Fruit fly (Drosophila melanogaster) whole organism, embryonic: ENCODE measurements around the gene sesB.

Experiments used
- Antp ChIP-seq: fragments of 200-800 bp; sonication (Bioruptor generic); optimal IDR thresholded peaks from 3 replicates; lab custom pipeline; 2016; ENCODE audit warnings: missing biosample characterization, missing genetic modification characterization
- B-H2 ChIP-seq: fragments of 200-800 bp; sonication (Bioruptor generic); optimal IDR thresholded peaks from 2 replicates; lab custom pipeline; 2018; ENCODE audit warnings: missing biosample characterization, mild to moderate bottlenecking, missing genetic modification characterization
- BtbVII ChIP-seq: fragments of 200-800 bp; sonication (Bioruptor generic); optimal IDR thresholded peaks from 3 replicates; lab custom pipeline; 2017; ENCODE audit warnings: missing biosample characterization, mild to moderate bottlenecking, missing genetic modification characterization
- C15 ChIP-seq: fragments of 200-800 bp; sonication (Bioruptor generic); IDR thresholded peaks from 3 replicates; pipeline ENCODE4 v1.3.6; 2022; ENCODE audit warnings: missing biosample characterization, missing genetic modification characterization
- CG11093 ChIP-seq: fragments of 200-800 bp; sonication (Bioruptor generic); IDR thresholded peaks from 3 replicates; pipeline ENCODE4 v1.3.6; 2022; ENCODE audit warnings: missing biosample characterization, missing genetic modification characterization
- CG11247 ChIP-seq: fragments of 200-800 bp; sonication (Bioruptor generic); IDR thresholded peaks from 2 replicates; pipeline ENCODE4 v1.3.6; 2022; ENCODE audit warnings: missing biosample characterization, missing genetic modification characterization
- CG11560 ChIP-seq: fragments of 200-800 bp; sonication (Bioruptor generic); IDR thresholded peaks from 3 replicates; pipeline ENCODE4 v1.3.6; 2022; ENCODE audit warnings: missing biosample characterization, missing genetic modification characterization
- CG12219 ChIP-seq: fragments of 200-800 bp; sonication (Bioruptor generic); optimal IDR thresholded peaks from 3 replicates; lab custom pipeline; 2018; ENCODE audit warnings: missing biosample characterization, mild to moderate bottlenecking, missing genetic modification characterization
- CG13624 ChIP-seq: fragments of 200-800 bp; sonication (Bioruptor generic); optimal IDR thresholded peaks from 2 replicates; lab custom pipeline; 2016; ENCODE audit warnings: missing biosample characterization, missing genetic modification characterization
- CG1647 ChIP-seq: fragments of 200-800 bp; sonication (Bioruptor generic); optimal IDR thresholded peaks from 3 replicates; lab custom pipeline; 2016; ENCODE audit warnings: missing biosample characterization, missing genetic modification characterization
- CG16779 ChIP-seq: fragments of 200-800 bp; sonication (Bioruptor generic); IDR thresholded peaks from 2 replicates; pipeline ENCODE4 v1.3.6; 2022; ENCODE audit warnings: missing biosample characterization, missing genetic modification characterization
- CG16813 ChIP-seq: fragments of 200-800 bp; sonication (Bioruptor generic); IDR thresholded peaks from 3 replicates; pipeline ENCODE4 v1.3.6; 2022; ENCODE audit warnings: missing biosample characterization, missing genetic modification characterization; ENCODE audit not compliant: partially characterized antibody
- CG17186 ChIP-seq: fragments of 200-800 bp; sonication (Bioruptor generic); optimal IDR thresholded peaks from 3 replicates; lab custom pipeline; 2017; ENCODE audit warnings: missing biosample characterization, missing genetic modification reagents, missing genetic modification characterization
- CG1832 ChIP-seq: fragments of 200-800 bp; sonication (Bioruptor generic); optimal IDR thresholded peaks from 2 replicates; lab custom pipeline; 2017; ENCODE audit warnings: missing biosample characterization, mild to moderate bottlenecking, missing genetic modification characterization, inconsistent platforms
- CG32767 ChIP-seq: fragments of 200-800 bp; sonication (Bioruptor generic); IDR thresholded peaks from 2 replicates; pipeline ENCODE4 v1.3.6; 2022; ENCODE audit warnings: missing biosample characterization, missing genetic modification characterization
- CG7556 ChIP-seq: fragments of 200-800 bp; sonication (Bioruptor generic); optimal IDR thresholded peaks from 2 replicates; lab custom pipeline; 2017; ENCODE audit warnings: missing biosample characterization, mild to moderate bottlenecking, missing genetic modification characterization
- CG7987 ChIP-seq: fragments of 200-800 bp; sonication (Bioruptor generic); optimal IDR thresholded peaks from 2 replicates; lab custom pipeline; 2018; ENCODE audit warnings: missing biosample characterization, mild to moderate bottlenecking, missing genetic modification characterization, moderate library complexity
- CG8944 ChIP-seq: fragments of 200-800 bp; sonication (Bioruptor generic); optimal IDR thresholded peaks from 3 replicates; lab custom pipeline; 2016; ENCODE audit warnings: missing biosample characterization, missing genetic modification characterization
- CkIIα-i1 ChIP-seq: fragments of 200-800 bp; sonication (Bioruptor generic); IDR thresholded peaks from 2 replicates; pipeline ENCODE4 v1.3.6; 2022; ENCODE audit warnings: missing biosample characterization, missing genetic modification characterization
- E2f2 ChIP-seq: fragments of 200-800 bp; sonication (Bioruptor generic); IDR thresholded peaks from 2 replicates; pipeline ENCODE4 v1.3.6; 2022; ENCODE audit warnings: missing biosample characterization, missing genetic modification characterization
- Fer2 ChIP-seq: fragments of 200-800 bp; sonication (Bioruptor generic); optimal IDR thresholded peaks from 2 replicates; lab custom pipeline; 2018; ENCODE audit warnings: missing biosample characterization, mild to moderate bottlenecking, missing genetic modification characterization, moderate library complexity
- Gsc ChIP-seq: fragments of 200-800 bp; sonication (Bioruptor generic); IDR thresholded peaks from 2 replicates; pipeline ENCODE4 v1.3.6; 2022; ENCODE audit warnings: missing biosample characterization, missing genetic modification characterization
- HHEX ChIP-seq: fragments of 200-800 bp; sonication (Bioruptor generic); optimal IDR thresholded peaks from 3 replicates; lab custom pipeline; 2017; ENCODE audit warnings: missing biosample characterization, mild to moderate bottlenecking, missing genetic modification characterization, missing genetic modification reagents
- HLHmδ ChIP-seq: fragments of 200-800 bp; sonication (Bioruptor generic); optimal IDR thresholded peaks from 2 replicates; lab custom pipeline; 2018; ENCODE audit warnings: missing biosample characterization, mild to moderate bottlenecking, missing genetic modification characterization, moderate library complexity
- Hey ChIP-seq: fragments of 200-800 bp; sonication (Bioruptor generic); optimal IDR thresholded peaks from 3 replicates; lab custom pipeline; 2018; ENCODE audit warnings: missing biosample characterization, mild to moderate bottlenecking, missing genetic modification characterization
- MBD-R2 ChIP-seq: fragments of 200-800 bp; sonication (Bioruptor generic); IDR thresholded peaks from 2 replicates; pipeline ENCODE4 v1.3.6; 2022; ENCODE audit warnings: missing biosample characterization, missing genetic modification characterization
- Myb ChIP-seq: fragments of 200-800 bp; sonication (Bioruptor generic); optimal IDR thresholded peaks from 2 replicates; lab custom pipeline; 2016; ENCODE audit warnings: missing biosample characterization, missing genetic modification characterization
- NC2α ChIP-seq: fragments of 200-800 bp; sonication (Bioruptor generic); optimal IDR thresholded peaks from 2 replicates; lab custom pipeline; 2016; ENCODE audit warnings: missing biosample characterization, missing genetic modification characterization
- NK7.1 ChIP-seq: fragments of 200-800 bp; sonication (Bioruptor generic); optimal IDR thresholded peaks from 3 replicates; lab custom pipeline; 2016; ENCODE audit warnings: missing biosample characterization, missing genetic modification characterization
- Nf-YB ChIP-seq: fragments of 200-800 bp; sonication (Bioruptor generic); optimal IDR thresholded peaks from 3 replicates; lab custom pipeline; 2019; ENCODE audit warnings: missing biosample characterization, mild to moderate bottlenecking, missing genetic modification characterization, moderate library complexity
- Rfx ChIP-seq: fragments of 200-800 bp; sonication (Bioruptor generic); IDR thresholded peaks from 2 replicates; pipeline ENCODE4 v1.3.6; 2022; ENCODE audit warnings: missing biosample characterization, missing genetic modification characterization
- ara ChIP-seq: fragments of 200-800 bp; sonication (Bioruptor generic); IDR thresholded peaks from 2 replicates; pipeline ENCODE4 v1.3.6; 2022; ENCODE audit warnings: missing biosample characterization, missing genetic modification characterization
- cas ChIP-seq: fragments of 200-800 bp; sonication (Bioruptor generic); IDR thresholded peaks from 2 replicates; pipeline ENCODE4 v1.3.6; 2022; ENCODE audit warnings: missing biosample characterization, missing genetic modification characterization
- danr ChIP-seq: fragments of 200-800 bp; sonication (Bioruptor generic); IDR thresholded peaks from 2 replicates; pipeline ENCODE4 v1.3.6; 2022; ENCODE audit warnings: missing biosample characterization, missing genetic modification characterization
- esg ChIP-seq: fragments of 200-800 bp; sonication (Bioruptor generic); conservative IDR thresholded peaks from 2 replicates; pipeline ENCODE4 v1.3.6; 2022; ENCODE audit warnings: missing biosample characterization, missing genetic modification characterization
- fd102C ChIP-seq: fragments of 200-800 bp; sonication (Bioruptor generic); optimal IDR thresholded peaks from 2 replicates; lab custom pipeline; 2018; ENCODE audit warnings: missing biosample characterization, mild to moderate bottlenecking, missing genetic modification characterization, moderate library complexity
- fd3F ChIP-seq: fragments of 200-800 bp; sonication (Bioruptor generic); optimal IDR thresholded peaks from 2 replicates; lab custom pipeline; 2018; ENCODE audit warnings: missing biosample characterization, mild to moderate bottlenecking, missing genetic modification characterization, moderate library complexity
- gcm2 ChIP-seq: fragments of 200-800 bp; sonication (Bioruptor generic); optimal IDR thresholded peaks from 2 replicates; lab custom pipeline; 2016; ENCODE audit warnings: missing biosample characterization, missing genetic modification characterization
- h ChIP-seq: fragments of >200 bp; optimal IDR thresholded peaks from 2 replicates; lab custom pipeline; 2017
- hth ChIP-seq: fragments of >200 bp; optimal IDR thresholded peaks from 2 replicates; lab custom pipeline; 2017; ENCODE audit warnings: inconsistent platforms
- luna ChIP-seq: fragments of 200-800 bp; sonication (Bioruptor generic); optimal IDR thresholded peaks from 2 replicates; lab custom pipeline; 2016; ENCODE audit warnings: missing biosample characterization, missing genetic modification characterization
- odd ChIP-seq: fragments of 200-800 bp; sonication (Bioruptor generic); optimal IDR thresholded peaks from 2 replicates; lab custom pipeline; 2017; ENCODE audit warnings: missing biosample characterization, mild to moderate bottlenecking, missing genetic modification characterization
- sens ChIP-seq: fragments of 200-800 bp; sonication (Bioruptor generic); peaks from one replicate; lab custom pipeline; 2016; ENCODE audit warnings: missing biosample characterization, missing genetic modification characterization
- seq ChIP-seq: fragments of 200-800 bp; sonication (Bioruptor generic); IDR thresholded peaks from 2 replicates; pipeline ENCODE4 v1.3.6; 2022; ENCODE audit warnings: missing biosample characterization, missing genetic modification characterization
- sima ChIP-seq: fragments of 200-800 bp; sonication (Bioruptor generic); optimal IDR thresholded peaks from 2 replicates; lab custom pipeline; 2016; ENCODE audit warnings: missing biosample characterization, missing genetic modification characterization
- slbo ChIP-seq: fragments of 200-800 bp; sonication (Bioruptor generic); IDR thresholded peaks from 2 replicates; pipeline ENCODE4 v1.3.6; 2022; ENCODE audit warnings: missing biosample characterization, missing genetic modification characterization
- sr ChIP-seq: fragments of 200-800 bp; sonication (Bioruptor generic); IDR thresholded peaks from 3 replicates; pipeline ENCODE4 v1.3.6; 2022; ENCODE audit warnings: missing biosample characterization, missing genetic modification characterization
- tgo ChIP-seq: fragments of 200-800 bp; sonication (Bioruptor generic); IDR thresholded peaks from 3 replicates; pipeline ENCODE4 v1.3.6; 2022; ENCODE audit warnings: missing biosample characterization, missing genetic modification characterization
- trem ChIP-seq: fragments of 200-800 bp; optimal IDR thresholded peaks from 3 replicates; lab custom pipeline; 2019; ENCODE audit warnings: missing biosample characterization, mild to moderate bottlenecking, missing genetic modification characterization, moderate library complexity
- tup ChIP-seq: fragments of 200-800 bp; sonication (Bioruptor generic); optimal IDR thresholded peaks from 2 replicates; lab custom pipeline; 2016; ENCODE audit warnings: missing biosample characterization, mild to moderate bottlenecking, missing genetic modification characterization, moderate library complexity
- wek ChIP-seq: fragments of 200-800 bp; sonication (Bioruptor generic); optimal IDR thresholded peaks from 3 replicates; lab custom pipeline; 2018; ENCODE audit warnings: missing biosample characterization, mild to moderate bottlenecking, missing genetic modification characterization, moderate library complexity
- zen2 ChIP-seq: fragments of 200-800 bp; sonication (Bioruptor generic); IDR thresholded peaks from 3 replicates; pipeline ENCODE4 v1.3.6; 2022; ENCODE audit warnings: missing biosample characterization, missing genetic modification characterization; ENCODE audit not compliant: partially characterized antibody

Gene sesB

dm6 chrX:10768043-10768674, 18.6 kb downstream of the sesB start, which contains the start of the genes Atg8a and BTBD9 (continued):
- TF ChIP-seq CkIIα-i1 (GFP tag; lab: Robert Waterston, UW) (peak; percentile 34; the same call in 1 of the 2 replicates), wek (GFP tag; lab: Kevin White, UChicago) (no peak), HLHmδ (GFP tag; lab: Kevin White, UChicago) (no peak), CG8944 (GFP tag; lab: Kevin White, UChicago) (peak; percentile 27), CG7987 (GFP tag; lab: Kevin White, UChicago) (peak; percentile 26), CG1647 (GFP tag; lab: Kevin White, UChicago) (peak; percentile 61), Myb (GFP tag; lab: Kevin White, UChicago) (peak; percentile 77), tgo (GFP tag; lab: Robert Waterston, UW) (peak; percentile 38; the same call in 2 of the 3 replicates), HHEX (GFP tag; lab: Kevin White, UChicago) (no peak), tup (no peak), h (lab: Kevin White, UChicago) (no peak), slbo (GFP tag; lab: Robert Waterston, UW) (0 out of 2 replicates have a peak, but pooled peaks have one; percentile 32), CG1832 (GFP tag; lab: Kevin White, UChicago) (no peak), MBD-R2 (GFP tag; lab: Robert Waterston, UW) (peak; percentile 56), sr (GFP tag; lab: Robert Waterston, UW) (no peak), gcm2 (GFP tag; lab: Kevin White, UChicago) (no peak), sens (GFP tag; lab: Kevin White, UChicago) (peak; percentile 70), CG11093 (GFP tag; lab: Robert Waterston, UW) (no peak), B-H2 (GFP tag; lab: Kevin White, UChicago) (peak; percentile 51), zen2 (GFP tag; lab: Robert Waterston, UW) (peak; percentile 75; the same call in 1 of the 3 replicates), Fer2 (tag; lab: Kevin White, UChicago) (no peak), CG17186 (GFP tag; lab: Kevin White, UChicago) (peak; percentile 78), Gsc (GFP tag; lab: Robert Waterston, UW) (no peak), CG16779 (no peak), CG13624 (peak; percentile 80), trem (tag; lab: Kevin White, UChicago) (peak; percentile 77), C15 (GFP tag; lab: Robert Waterston, UW) (no peak), Nf-YB (peak; percentile 28), CG32767 (GFP tag; lab: Robert Waterston, UW) (no peak), NK7.1 (GFP tag; lab: Kevin White, UChicago) (no peak), CG11560 (peak; percentile 84; the same call in 2 of the 3 replicates), CG7556 (GFP tag; lab: Kevin White, UChicago) (no peak), Hey (tag; lab: Kevin White, UChicago) (no peak), CG12219 (no peak), BtbVII (GFP tag; lab: Kevin White, UChicago) (peak; percentile 53), CG16813 (GFP tag; lab: Robert Waterston, UW) (peak; percentile 77), cas (GFP tag; lab: Robert Waterston, UW) (no peak), hth (lab: Kevin White, UChicago) (no peak), Antp (GFP tag; lab: Kevin White, UChicago) (peak; percentile 44), esg (GFP tag; lab: Robert Waterston, UW) (no peak), Rfx (GFP tag; lab: Robert Waterston, UW) (peak; percentile 64), E2f2 (GFP tag; lab: Robert Waterston, UW) (peak; percentile 64), CG11247 (GFP tag; lab: Robert Waterston, UW) (no peak), ara (no peak), odd (GFP tag; lab: Kevin White, UChicago) (no peak), fd3F (no peak), seq (GFP tag; lab: Robert Waterston, UW) (no peak), NC2α (GFP tag; lab: Kevin White, UChicago) (no peak), sima (GFP tag; lab: Kevin White, UChicago) (no peak), luna (no peak), danr (no peak), fd102C (GFP tag; lab: Kevin White, UChicago) (no peak)
